Fruit fly (Drosophila melanogaster) S2 (cell line): ENCODE results near the gene galectin.
A peak's percentile ranks its signal among the peaks of the same experiment; 100 is the strongest.

Experiments used
- CG8478 ChIP-seq: fragments of >200 bp; optimal IDR thresholded peaks from 2 replicates; lab custom pipeline; 2018
- CTCF ChIP-seq, 2 experiments: fragments of >200 bp; optimal IDR thresholded peaks; 2 replicates each; lab custom pipeline; 2018

DNA sequence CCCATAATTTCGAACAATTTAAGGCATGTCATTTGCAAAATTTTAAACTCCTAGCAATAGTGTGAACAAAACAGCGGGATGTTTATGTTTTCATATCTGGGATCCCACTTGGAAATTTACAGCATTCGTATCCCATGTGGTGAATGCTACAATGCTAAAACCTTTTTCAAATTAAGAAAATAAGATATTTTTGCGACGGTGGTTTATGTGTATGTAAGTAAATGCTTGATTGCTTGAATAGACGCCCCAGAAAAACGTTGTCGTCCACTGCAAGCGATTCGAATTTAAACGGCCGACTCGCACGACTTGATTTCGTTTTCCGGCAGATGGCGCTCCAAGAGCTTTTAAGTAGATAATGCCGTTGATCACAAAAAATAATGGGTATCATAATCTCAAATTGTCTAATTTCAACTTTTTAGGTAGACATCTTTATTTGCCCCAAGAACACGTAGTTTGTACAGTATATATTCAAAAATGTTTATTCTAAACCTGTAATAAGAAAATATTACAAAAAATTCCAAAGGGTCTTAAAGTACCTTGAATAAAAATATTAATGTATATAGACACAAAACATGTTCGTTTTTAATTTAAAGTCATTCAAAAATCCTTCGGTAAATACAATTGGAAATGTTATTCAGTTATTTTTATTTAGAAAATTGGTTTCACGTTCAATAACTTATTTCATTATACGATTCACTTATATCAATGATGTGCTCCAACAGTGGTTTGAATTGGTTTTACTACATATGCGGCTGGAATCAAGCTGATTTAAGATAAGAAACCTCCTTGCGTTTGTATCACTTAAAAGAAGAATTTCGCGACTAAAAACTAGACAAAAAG lies 50.8 kb downstream of the galectin start:
- TF ChIP-seq CG8478 (lab: Kevin White, UChicago), result no peak
- peak; percentile 42 to 66 for TF ChIP-seq CTCF (optimal IDR thresholded peaks at IDR 0.05; lab: Kevin White, UChicago)
